Worm (Caenorhabditis elegans) whole organism, L3 larva: ENCODE results near the gene ZK355.8.
A peak's percentile ranks its signal among the peaks of the same experiment; 100 is the strongest.

Experiments
- ama-1 ChIP-seq: fragments of 150-350 bp; optimal IDR thresholded peaks from 2 replicates; lab custom pipeline; 2018
- elt-1 ChIP-seq: fragments of 150-350 bp; optimal IDR thresholded peaks from 2 replicates; lab custom pipeline; 2014; ENCODE audit warnings: missing biosample characterization, missing genetic modification characterization
- elt-3 ChIP-seq, 3 experiments: fragments of 150-350 bp in 1 of 3; sonication (generic microtip) in 2 of 3; optimal IDR thresholded peaks; 2 replicates in 2 of 3; 4 replicates in 1 of 3; lab custom pipeline; 2014 to 2017; ENCODE audit warnings: missing biosample characterization in 3 of 3, missing genetic modification characterization in 3 of 3
- jun-1 ChIP-seq: fragments of 150-350 bp; optimal IDR thresholded peaks from 2 replicates; lab custom pipeline; 2014; ENCODE audit warnings: missing biosample characterization, missing genetic modification reagents, missing genetic modification characterization
- nfya-1 ChIP-seq: sonication (generic microtip); optimal IDR thresholded peaks from 2 replicates; lab custom pipeline; 2017; ENCODE audit warnings: missing genetic modification characterization, mild to moderate bottlenecking, missing compliant biosample characterization, antibody characterized with exemption, moderate library complexity; ENCODE audit not compliant: insufficient read depth
- nhr-28 ChIP-seq: fragments of 150-350 bp; optimal IDR thresholded peaks from 2 replicates; lab custom pipeline; 2014; ENCODE audit warnings: missing biosample characterization, missing genetic modification characterization
- nhr-77 ChIP-seq: fragments of 150-350 bp; optimal IDR thresholded peaks from 2 replicates; lab custom pipeline; 2014; ENCODE audit warnings: missing biosample characterization, missing genetic modification characterization
- skn-1 ChIP-seq: fragments of 150-350 bp; optimal IDR thresholded peaks from 2 replicates; lab custom pipeline; 2014; ENCODE audit warnings: missing biosample characterization, missing genetic modification characterization
- snpc-4 ChIP-seq: fragments of 150-350 bp; optimal IDR thresholded peaks from 2 replicates; lab custom pipeline; 2014; ENCODE audit warnings: missing biosample characterization, missing genetic modification characterization
- tbx-2 ChIP-seq: sonication (generic microtip); optimal IDR thresholded peaks from 2 replicates; lab custom pipeline; 2016; ENCODE audit warnings: mild to moderate bottlenecking, missing genetic modification characterization, missing compliant biosample characterization

DNA sequence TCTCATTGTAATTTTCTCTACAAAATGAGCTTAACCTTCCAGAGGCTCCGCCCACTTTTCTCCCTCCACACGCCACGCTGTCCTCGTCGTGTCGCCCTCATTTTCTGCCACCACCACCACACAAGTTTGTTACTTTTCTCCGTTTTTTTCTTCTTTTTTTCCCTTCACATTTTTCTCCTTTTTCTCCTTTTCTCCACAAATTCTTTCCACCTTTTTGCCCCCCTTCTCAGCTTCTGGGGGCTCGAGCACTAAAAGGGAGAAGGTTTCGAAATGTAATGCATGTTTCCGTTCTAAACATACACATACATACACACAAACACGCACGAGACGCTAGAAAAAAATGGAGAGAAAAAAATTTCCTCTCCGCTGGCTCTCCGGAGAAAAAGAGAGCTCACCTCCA lies 49.0 kb downstream of the ZK355.8 start, which contains the start of gene nhr-88:
- TF ChIP-seq nhr-28 (no peak), jun-1 (tag; lab: Kevin White, UChicago) (no peak), nhr-77 (tag; lab: Kevin White, UChicago) (no peak), ama-1 (lab: Kevin White, UChicago) (peak; percentile 43), nfya-1 (tag; lab: Kevin White, UChicago) (peak; percentile 49), elt-1 (tag; lab: Kevin White, UChicago) (no peak), snpc-4 (tag; lab: Kevin White, UChicago) (no peak), skn-1 (tag; lab: Kevin White, UChicago) (no peak), tbx-2 (tag; lab: Kevin White, UChicago) (no peak), elt-3 (tag; optimal IDR thresholded peaks at IDR 0.05; lab: Kevin White, UChicago) (no peak)
